Fruit fly (Drosophila melanogaster) S2 (cell line): ENCODE results near the gene Nepl16.

Source experiments
- CG8478 ChIP-seq: fragments of >200 bp; optimal IDR thresholded peaks from 2 replicates; lab custom pipeline; 2018
- CTCF ChIP-seq, 2 experiments: fragments of >200 bp; optimal IDR thresholded peaks; 2 replicates each; lab custom pipeline; 2018

Gene Nepl16

dm6 chr3R:25078665-25079064 is 33.7 kb downstream of the Nepl16 start:
- TF ChIP-seq CG8478 (no peak), CTCF (optimal IDR thresholded peaks at IDR 0.05; lab: Kevin White, UChicago) (no peak)

dm6 chr3R:25077280-25077820 is 35.0 kb downstream of the Nepl16 start:
- TF ChIP-seq CTCF (optimal IDR thresholded peaks at IDR 0.05; lab: Kevin White, UChicago) (no peak), CG8478 (no peak)

dm6 chr3R:25074558-25074964 is 37.8 kb downstream of the Nepl16 start, which contains the start of the genes shams and CG11920:
Gene shams (minus strand): TSS chr3R:25074607.
Gene CG11920 (plus strand): TSS chr3R:25074877.
- TF ChIP-seq CG8478 (no peak), CTCF (optimal IDR thresholded peaks at IDR 0.05; lab: Kevin White, UChicago) (no peak)

dm6 chr3R:25070871-25071270 is 41.4 kb downstream of the Nepl16 start, which contains the start of gene CG11836:
Gene CG11836 (plus strand): TSS chr3R:25071126.
- TF ChIP-seq CG8478 (no peak), CTCF (optimal IDR thresholded peaks at IDR 0.05; lab: Kevin White, UChicago) (no peak)

- no peak for TF ChIP-seq CG8478
- TF ChIP-seq CTCF (optimal IDR thresholded peaks at IDR 0.05; lab: Kevin White, UChicago): no peak
Observed at dm6 chr3R:25069569-25069968, 42.7 kb downstream of the Nepl16 start, which contains the start of the genes Stt3B and CG11839. Gene Stt3B (minus strand): TSS chr3R:25069637. Gene CG11839 (plus strand): TSS chr3R:25069927.

dm6 chr3R:25066856-25067255 is 45.5 kb downstream of the Nepl16 start:
- no peak for TF ChIP-seq CG8478
- no peak for TF ChIP-seq CTCF (optimal IDR thresholded peaks at IDR 0.05; lab: Kevin White, UChicago)

- TF ChIP-seq CG8478 (no peak), CTCF (optimal IDR thresholded peaks at IDR 0.05; lab: Kevin White, UChicago) (no peak)
Observed at dm6 chr3R:25064907-25065841, 47.1 kb downstream of the Nepl16 start, which contains the start of the genes veli and PQBP1. Gene veli (minus strand): TSS chr3R:25065591. Gene PQBP1 (plus strand): TSS chr3R:25065791.

dm6 chr3R:25060462-25060861 is 51.9 kb downstream of the Nepl16 start:
- no peak for TF ChIP-seq CG8478
- no peak for TF ChIP-seq CTCF (optimal IDR thresholded peaks at IDR 0.05; lab: Kevin White, UChicago)
